Worm (Caenorhabditis elegans): Measurements from ENCODE around the gene T26A5.6.

T26A5.6 gene

DNA sequence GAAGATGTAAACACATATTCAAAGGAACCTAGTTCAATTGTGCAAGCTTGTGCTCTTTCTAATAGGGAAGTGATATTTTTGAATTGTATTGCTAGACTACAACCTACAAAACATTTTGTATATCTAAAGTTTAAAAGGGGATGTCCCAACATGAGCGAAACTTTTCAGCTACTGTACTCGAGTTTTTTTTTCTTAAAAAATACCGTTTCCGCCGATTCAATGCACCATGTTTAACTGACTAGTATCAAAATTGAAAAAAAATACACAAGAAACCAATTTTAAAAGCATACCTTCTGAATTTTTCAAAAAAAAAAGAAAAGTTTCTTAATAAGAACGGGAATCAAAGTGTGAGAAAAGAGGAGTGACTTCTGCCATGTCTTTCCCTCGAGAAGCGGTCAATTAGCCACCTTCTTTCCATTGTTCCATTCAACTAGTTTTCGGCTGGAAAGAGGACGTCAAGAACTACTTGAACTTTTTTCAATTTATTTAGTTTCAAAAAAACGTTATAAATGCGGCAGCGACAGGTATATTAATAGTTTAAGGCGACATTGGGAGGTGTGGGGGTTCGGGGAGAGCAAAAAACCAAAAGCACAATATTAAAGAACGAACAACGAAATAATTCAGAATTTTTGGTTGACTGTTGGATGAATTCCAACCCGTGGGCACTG lies 35.1 kb downstream of the T26A5.6 start, which contains the start of gene nas-4 (continued):
- TF ChIP-seq nhr-77 (tag; optimal IDR thresholded peaks at IDR 0.05) (no peak), nhr-102 (tag; optimal IDR thresholded peaks at IDR 0.05) (peak; percentile 67), daf-8 (GFP tag; IDR thresholded peaks at IDR 0.05) (no peak), pha-4 (GFP tag; IDR thresholded peaks at IDR 0.05) (no peak), pha-4 (tag; optimal IDR thresholded peaks at IDR 0.05) (no peak), ceh-32 (tag; optimal IDR thresholded peaks at IDR 0.05; ENCODE audit: poor library complexity) (no peak), T26A8.4 (GFP tag; IDR thresholded peaks at IDR 0.05) (no peak), lin-39 (tag; optimal IDR thresholded peaks at IDR 0.05) (no peak), Y5F2A.4 (GFP tag; optimal IDR thresholded peaks at IDR 0.05) (no peak), ctbp-1 (GFP tag; IDR thresholded peaks at IDR 0.05) (no peak), unc-62 (GFP tag; optimal IDR thresholded peaks at IDR 0.05 in 1 of 2) (peak in 1 of 2 experiments; percentile 56), unc-62 (tag; optimal IDR thresholded peaks at IDR 0.05) (no peak), jun-1 (tag; optimal IDR thresholded peaks at IDR 0.05) (no peak), zfp-3 (GFP tag; conservative IDR thresholded peaks at IDR 0.05) (no peak; the same call in 1 of the 2 replicates), nhr-25 (tag; optimal IDR thresholded peaks at IDR 0.05; ENCODE audit: borderline replicate concordance, insufficient read depth) (no peak), F26F4.8 (GFP tag; conservative IDR thresholded peaks at IDR 0.05) (no peak), zfp-2 (tag; optimal IDR thresholded peaks at IDR 0.05) (no peak), ceh-28 (tag; optimal IDR thresholded peaks at IDR 0.05) (no peak), vab-7 (GFP tag; IDR thresholded peaks at IDR 0.05) (no peak), F10B5.3 (tag; optimal IDR thresholded peaks at IDR 0.05) (no peak), daf-12 (tag; optimal IDR thresholded peaks at IDR 0.05) (no peak), F44E2.7 (GFP tag; IDR thresholded peaks at IDR 0.05) (no peak), cey-2 (tag; optimal IDR thresholded peaks at IDR 0.05; ENCODE audit: borderline replicate concordance, insufficient read depth) (no peak), T20F7.1 (GFP tag; optimal IDR thresholded peaks at IDR 0.05) (no peak)

DNA sequence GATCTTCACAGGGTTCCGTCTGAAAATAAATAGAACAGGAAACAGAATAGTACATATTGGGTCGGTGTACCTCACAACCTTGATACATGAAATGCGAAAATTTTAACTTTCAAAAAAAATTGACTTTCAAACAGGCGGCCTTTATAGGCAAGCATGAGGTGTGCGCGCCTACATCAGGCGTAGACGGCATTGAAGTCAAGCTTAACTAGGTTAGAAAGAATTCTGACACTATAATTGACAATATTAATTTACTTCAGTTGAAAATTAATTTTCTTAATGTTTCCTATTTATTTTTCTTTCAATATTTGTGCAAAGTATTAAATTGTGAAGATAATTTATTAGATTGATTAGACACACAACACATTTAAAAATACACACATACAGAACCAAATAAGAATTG lies 38.6 kb downstream of the T26A5.6 start, which contains the start of gene C05D11.5:
Gene C05D11.5 (minus strand): TSS at position 101 of the 400 bp plus-strand sequence.
- TF ChIP-seq nhr-25 (tag; optimal IDR thresholded peaks at IDR 0.05; ENCODE audit: borderline replicate concordance, insufficient read depth) (no peak), daf-8 (GFP tag; IDR thresholded peaks at IDR 0.05) (no peak), vab-7 (GFP tag; IDR thresholded peaks at IDR 0.05) (no peak), F49E8.2 (tag; optimal IDR thresholded peaks at IDR 0.05; ENCODE audit: borderline replicate concordance) (no peak), zag-1 (tag; optimal IDR thresholded peaks at IDR 0.05) (no peak), lir-3 (tag; optimal IDR thresholded peaks at IDR 0.05) (no peak), fkh-10 (GFP tag; optimal IDR thresholded peaks at IDR 0.05) (no peak), Y5F2A.4 (GFP tag; optimal IDR thresholded peaks at IDR 0.05) (no peak), spr-1 (tag; optimal IDR thresholded peaks at IDR 0.05) (no peak), mdl-1 (tag; optimal IDR thresholded peaks at IDR 0.05) (no peak), duxl-1 (tag; optimal IDR thresholded peaks at IDR 0.05; ENCODE audit: poor library complexity) (no peak), dpl-1 (GFP tag; optimal IDR thresholded peaks at IDR 0.05) (no peak), zfp-2 (tag; optimal IDR thresholded peaks at IDR 0.05) (no peak), tra-1 (GFP tag; IDR thresholded peaks at IDR 0.05) (no peak), F10B5.3 (tag; optimal IDR thresholded peaks at IDR 0.05) (no peak), F26F4.8 (GFP tag; conservative IDR thresholded peaks at IDR 0.05) (no peak), unc-39 (tag; optimal IDR thresholded peaks at IDR 0.05) (no peak), nhr-10 (tag; optimal IDR thresholded peaks at IDR 0.05) (no peak), egl-43 (GFP tag; IDR thresholded peaks at IDR 0.05) (no peak), attf-4 (tag; optimal IDR thresholded peaks at IDR 0.05) (no peak)

DNA sequence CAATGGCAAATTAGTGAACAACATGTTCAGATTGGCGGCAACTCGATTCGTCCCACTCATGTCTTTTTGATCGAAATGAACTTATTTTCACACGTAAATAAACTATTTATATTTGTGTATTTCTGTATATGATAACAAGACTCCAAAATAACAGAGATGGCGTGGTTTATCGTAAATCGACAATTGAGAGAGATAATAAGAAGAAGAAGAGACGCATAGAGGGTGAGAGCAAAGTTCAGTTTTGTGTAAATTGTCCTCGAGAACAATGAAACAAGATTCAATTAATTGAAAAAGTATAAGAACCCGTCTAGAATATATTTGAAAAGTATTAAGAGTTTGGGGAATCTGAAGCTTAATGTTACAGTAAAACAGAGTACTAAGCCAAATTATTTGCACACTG lies 39.1 kb downstream of the T26A5.6 start:
- no peak for TF ChIP-seq rbr-2 (tag; optimal IDR thresholded peaks at IDR 0.05)
- peak; percentile 14 for TF ChIP-seq R02D3.7 (tag; optimal IDR thresholded peaks at IDR 0.05)
- peak; percentile 36 for TF ChIP-seq nhr-28 (tag; optimal IDR thresholded peaks at IDR 0.05)
- TF ChIP-seq T20F7.1 (GFP tag; optimal IDR thresholded peaks at IDR 0.05) = peak; percentile 35
- TF ChIP-seq dmd-6 (GFP tag; IDR thresholded peaks at IDR 0.05) = peak; percentile 15; the same call in 1 of the 2 replicates
- no peak for TF ChIP-seq lin-29 (GFP tag; IDR thresholded peaks at IDR 0.05)
- peak; percentile 24 for TF ChIP-seq dve-1 (tag; optimal IDR thresholded peaks at IDR 0.05; ENCODE audit: insufficient read depth)
- peak in 1 of 2 experiments; percentile 16 for TF ChIP-seq lsy-2 (tag; optimal IDR thresholded peaks at IDR 0.05)

Data from whole organism, L4 larva.